Worm (Caenorhabditis elegans) whole organism, L4 larva: ENCODE measurements around the gene sup-18.
A peak's percentile ranks its signal among the peaks of the same experiment; 100 is the strongest.

Source experiments
- F10B5.3 ChIP-seq: sonication (generic microtip); optimal IDR thresholded peaks from 2 replicates; lab custom pipeline; 2016; ENCODE audit warnings: mild to moderate bottlenecking, missing genetic modification characterization, missing compliant biosample characterization
- F44E2.7 ChIP-seq: fragments of 200-800 bp; sonication (Bioruptor generic); IDR thresholded peaks from 2 replicates; pipeline ENCODE4 v2.1.2; 2022; ENCODE audit warnings: missing genetic modification characterization, missing compliant biosample characterization
- T20F7.1 ChIP-seq: fragments of 200-800 bp; sonication (Bioruptor generic); optimal IDR thresholded peaks from 2 replicates; lab custom pipeline; 2018; ENCODE audit warnings: mild to moderate bottlenecking, missing genetic modification characterization, missing compliant biosample characterization
- Y105C5A.15 ChIP-seq: fragments of 200-800 bp; sonication (Bioruptor generic); IDR thresholded peaks from 2 replicates; pipeline ENCODE4 v1.3.6; 2022; ENCODE audit warnings: missing genetic modification characterization, missing compliant biosample characterization
- Y48G9A.11 ChIP-seq: fragments of 200-800 bp; sonication (Bioruptor generic); IDR thresholded peaks from 2 replicates; pipeline ENCODE4 v1.3.6; 2022; ENCODE audit warnings: missing genetic modification reagents, missing genetic modification characterization, missing compliant biosample characterization
- ZK546.5 ChIP-seq, 2 experiments: sonication (generic microtip); optimal IDR thresholded peaks; 2 replicates each; lab custom pipeline; 2017; ENCODE audit warnings: missing biosample characterization in 2 of 2, missing genetic modification characterization in 2 of 2
- aha-1 ChIP-seq: fragments of 150-350 bp; peaks from one replicate; lab custom pipeline; 2014; ENCODE audit warnings: missing biosample characterization, missing genetic modification characterization
- ama-1 ChIP-seq: fragments of 150-350 bp; optimal IDR thresholded peaks from 2 replicates; lab custom pipeline; 2014; ENCODE audit warnings: inconsistent platforms, mixed read lengths
- arid-1 ChIP-seq: fragments of 200-800 bp; sonication (Bioruptor generic); conservative IDR thresholded peaks from 2 replicates; pipeline ENCODE4 v1.3.6; 2022; ENCODE audit warnings: missing genetic modification reagents, missing genetic modification characterization, missing compliant biosample characterization
- attf-4 ChIP-seq: sonication (generic microtip); optimal IDR thresholded peaks from 3 replicates; lab custom pipeline; 2017; ENCODE audit warnings: missing biosample characterization, missing genetic modification characterization
- ceh-28 ChIP-seq: fragments of 150-350 bp; optimal IDR thresholded peaks from 2 replicates; lab custom pipeline; 2014; ENCODE audit warnings: missing biosample characterization, missing genetic modification reagents, missing genetic modification characterization
- ceh-44 ChIP-seq: fragments of 200-800 bp; sonication (Bioruptor generic); IDR thresholded peaks from 2 replicates; pipeline ENCODE4 v1.3.6; 2022; ENCODE audit warnings: missing genetic modification reagents, missing genetic modification characterization, missing compliant biosample characterization
- ceh-62 ChIP-seq: sonication (generic microtip); optimal IDR thresholded peaks from 2 replicates; lab custom pipeline; 2017; ENCODE audit warnings: missing biosample characterization, missing genetic modification characterization
- cey-2 ChIP-seq: sonication (generic microtip); optimal IDR thresholded peaks from 3 replicates; lab custom pipeline; 2017; ENCODE audit warnings: missing genetic modification characterization, mild to moderate bottlenecking, missing compliant biosample characterization, antibody characterized with exemption, borderline replicate concordance; ENCODE audit not compliant: insufficient read depth
- daf-8 ChIP-seq: fragments of 200-800 bp; sonication (Bioruptor generic); IDR thresholded peaks from 2 replicates; pipeline ENCODE4 v1.3.6; 2022; ENCODE audit warnings: missing genetic modification characterization, missing compliant biosample characterization
- dve-1 ChIP-seq: sonication (generic microtip); optimal IDR thresholded peaks from 2 replicates; lab custom pipeline; 2017; ENCODE audit warnings: antibody characterized with exemption, mild to moderate bottlenecking, missing genetic modification characterization, missing compliant biosample characterization; ENCODE audit not compliant: insufficient read depth
- fos-1 ChIP-seq: fragments of 150-350 bp; optimal IDR thresholded peaks from 2 replicates; lab custom pipeline; 2014; ENCODE audit warnings: missing biosample characterization, missing genetic modification characterization
- hlh-11 ChIP-seq: fragments of 200-800 bp; sonication (Bioruptor generic); optimal IDR thresholded peaks from 2 replicates; lab custom pipeline; 2018; ENCODE audit warnings: mild to moderate bottlenecking, missing genetic modification characterization, missing compliant biosample characterization
- hlh-30 ChIP-seq: sonication (generic microtip); optimal IDR thresholded peaks from 2 replicates; lab custom pipeline; 2017; ENCODE audit warnings: antibody characterized with exemption, mild to moderate bottlenecking, missing genetic modification characterization, missing compliant biosample characterization; ENCODE audit not compliant: insufficient read depth
- lin-15B ChIP-seq: fragments of 150-350 bp; sonication (generic microtip); optimal IDR thresholded peaks from 3 replicates; lab custom pipeline; 2014; ENCODE audit warnings: missing biosample characterization, missing genetic modification characterization
- lin-38 ChIP-seq: fragments of 200-800 bp; sonication (Bioruptor generic); IDR thresholded peaks from 2 replicates; pipeline ENCODE4 v1.3.6; 2022; ENCODE audit warnings: missing genetic modification reagents, missing genetic modification characterization, missing compliant biosample characterization
- lir-3 ChIP-seq: sonication (generic microtip); optimal IDR thresholded peaks from 2 replicates; lab custom pipeline; 2016; ENCODE audit warnings: mild to moderate bottlenecking, missing genetic modification characterization, missing compliant biosample characterization
- lsy-2 ChIP-seq, 2 experiments: fragments of 150-350 bp in 1 of 2; sonication (generic microtip) in 1 of 2; optimal IDR thresholded peaks; 2 replicates each; lab custom pipeline; 2014 to 2017; ENCODE audit warnings: missing biosample characterization in 2 of 2, missing genetic modification characterization in 2 of 2
- mdl-1 ChIP-seq, 2 experiments: fragments of 150-350 bp in 1 of 2; sonication (generic microtip) in 1 of 2; optimal IDR thresholded peaks; 2 replicates each; lab custom pipeline; 2014 to 2017; ENCODE audit warnings: missing biosample characterization in 2 of 2, missing genetic modification characterization in 2 of 2
- mep-1 ChIP-seq: fragments of 150-350 bp; sonication (generic microtip); optimal IDR thresholded peaks from 3 replicates; lab custom pipeline; 2014; ENCODE audit warnings: missing biosample characterization, missing genetic modification characterization
- mes-2 ChIP-seq: sonication (generic microtip); optimal IDR thresholded peaks from 2 replicates; lab custom pipeline; 2016; ENCODE audit warnings: missing genotype, mild to moderate bottlenecking, missing genetic modification characterization, missing compliant biosample characterization; ENCODE audit not compliant: poor library complexity, severe bottlenecking
- mxl-2 ChIP-seq: fragments of 200-800 bp; sonication (Bioruptor generic); conservative IDR thresholded peaks from 2 replicates; pipeline ENCODE4 v1.3.6; 2022; ENCODE audit warnings: missing genetic modification reagents, missing genetic modification characterization, missing compliant biosample characterization
- nhr-102 ChIP-seq: sonication (generic microtip); optimal IDR thresholded peaks from 2 replicates; lab custom pipeline; 2016; ENCODE audit warnings: mild to moderate bottlenecking, missing genetic modification characterization, moderate library complexity, missing compliant biosample characterization
- nhr-28 ChIP-seq: fragments of 150-350 bp; optimal IDR thresholded peaks from 2 replicates; lab custom pipeline; 2014; ENCODE audit warnings: missing biosample characterization, missing genetic modification characterization
- nhr-41 ChIP-seq: fragments of 200-800 bp; sonication (Bioruptor generic); IDR thresholded peaks from 2 replicates; pipeline ENCODE4 v1.3.6; 2022; ENCODE audit warnings: missing genetic modification reagents, missing genetic modification characterization, missing compliant biosample characterization
- nhr-6 ChIP-seq: fragments of 150-350 bp; optimal IDR thresholded peaks from 2 replicates; lab custom pipeline; 2014; ENCODE audit warnings: missing biosample characterization, missing genetic modification characterization
- nhr-76 ChIP-seq: fragments of 150-350 bp; optimal IDR thresholded peaks from 2 replicates; lab custom pipeline; 2014; ENCODE audit warnings: missing biosample characterization, missing genetic modification characterization
- nhr-77 ChIP-seq: fragments of 150-350 bp; optimal IDR thresholded peaks from 2 replicates; lab custom pipeline; 2014; ENCODE audit warnings: missing biosample characterization, missing genetic modification characterization
- pha-4 ChIP-seq, 2 experiments: fragments of 150-350 bp in 1 of 2; fragments of 200-800 bp in 1 of 2; sonication (Bioruptor generic) in 1 of 2; IDR thresholded peaks in 1 of 2; optimal IDR thresholded peaks in 1 of 2; 2 replicates each; pipeline versions ENCODE4 v1.3.6 to Lab custom; 2014 to 2022; ENCODE audit warnings: missing genetic modification characterization in 2 of 2, missing genetic modification reagents in 2 of 2, missing biosample characterization in 1 of 2, missing compliant biosample characterization in 1 of 2
- php-3 ChIP-seq: fragments of 200-800 bp; sonication (Bioruptor generic); IDR thresholded peaks from 2 replicates; pipeline ENCODE4 v1.3.6; 2022; ENCODE audit warnings: missing genetic modification reagents, missing genetic modification characterization, missing compliant biosample characterization
- rbr-2 ChIP-seq: sonication (generic microtip); optimal IDR thresholded peaks from 2 replicates; lab custom pipeline; 2016; ENCODE audit warnings: missing genotype, missing genetic modification characterization, missing compliant biosample characterization
- sdz-12 ChIP-seq: fragments of 200-800 bp; sonication (Bioruptor generic); optimal IDR thresholded peaks from 2 replicates; lab custom pipeline; 2018; ENCODE audit warnings: mild to moderate bottlenecking, missing genetic modification characterization, missing compliant biosample characterization
- set-16 ChIP-seq: fragments of 200-800 bp; sonication (Bioruptor generic); IDR thresholded peaks from 2 replicates; pipeline ENCODE4 v1.3.6; 2022; ENCODE audit warnings: missing genetic modification reagents, missing genetic modification characterization, missing compliant biosample characterization
- skn-1 ChIP-seq: fragments of 150-350 bp; optimal IDR thresholded peaks from 2 replicates; lab custom pipeline; 2014; ENCODE audit warnings: missing biosample characterization, missing genetic modification characterization
- snpc-4 ChIP-seq: fragments of 150-350 bp; optimal IDR thresholded peaks from 2 replicates; lab custom pipeline; 2014; ENCODE audit warnings: missing biosample characterization, missing genetic modification characterization
- spr-1 ChIP-seq: sonication (generic microtip); optimal IDR thresholded peaks from 2 replicates; lab custom pipeline; 2016; ENCODE audit warnings: mild to moderate bottlenecking, missing genetic modification characterization, missing compliant biosample characterization
- unc-130 ChIP-seq: sonication (generic microtip); optimal IDR thresholded peaks from 2 replicates; lab custom pipeline; 2016; ENCODE audit warnings: missing genetic modification reagents, missing genetic modification characterization, missing compliant biosample characterization
- unc-62 ChIP-seq, 3 experiments: fragments of 150-350 bp in 1 of 3; sonication (generic microtip); optimal IDR thresholded peaks in 2 of 3; peaks in 1 of 3; 1 replicate in 1 of 3; 2 replicates in 2 of 3; lab custom pipeline; 2014 to 2017; ENCODE audit warnings: missing biosample characterization in 3 of 3, missing genetic modification characterization in 3 of 3, missing genetic modification reagents in 3 of 3, missing genotype in 1 of 3
- zag-1 ChIP-seq: fragments of 150-350 bp; optimal IDR thresholded peaks from 2 replicates; lab custom pipeline; 2014; ENCODE audit warnings: missing biosample characterization, missing genetic modification characterization
- zfp-2 ChIP-seq: sonication (generic microtip); optimal IDR thresholded peaks from 2 replicates; lab custom pipeline; 2016; ENCODE audit warnings: mild to moderate bottlenecking, missing genetic modification characterization, missing compliant biosample characterization
- zfp-3 ChIP-seq: fragments of 200-800 bp; sonication (Bioruptor generic); conservative IDR thresholded peaks from 2 replicates; pipeline ENCODE4 v1.3.6; 2022; ENCODE audit warnings: missing genetic modification reagents, missing genetic modification characterization, missing compliant biosample characterization
- zip-2 ChIP-seq: fragments of 150-350 bp; optimal IDR thresholded peaks from 2 replicates; lab custom pipeline; 2014; ENCODE audit warnings: missing biosample characterization, missing genetic modification characterization

sup-18 gene

DNA sequence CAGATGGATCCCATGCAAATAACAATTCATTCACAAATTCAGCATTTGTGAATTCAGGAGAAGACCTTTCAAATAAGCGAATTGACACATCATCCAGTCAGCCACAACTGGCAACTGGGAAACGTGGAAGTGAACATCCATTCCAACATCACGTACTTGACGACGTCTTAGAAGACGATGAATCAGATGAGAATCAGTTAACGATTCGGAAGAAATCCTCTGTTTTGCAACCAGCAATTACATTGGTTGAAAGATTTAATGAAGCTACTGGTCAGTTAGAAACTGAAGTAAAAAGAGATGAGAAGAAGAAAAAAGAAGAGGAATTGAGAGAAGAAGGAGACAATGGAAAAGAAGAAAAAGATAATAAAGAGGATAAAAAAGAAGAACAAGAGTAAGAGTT is 24.7 kb upstream of the sup-18 start:
- TF ChIP-seq lin-15B (tag; lab: Kevin White, UChicago): no peak
- TF ChIP-seq nhr-76 (tag; lab: Kevin White, UChicago): no peak
- TF ChIP-seq F10B5.3 (tag; lab: Kevin White, UChicago): no peak
- peak; percentile 43 for TF ChIP-seq aha-1 (tag; lab: Kevin White, UChicago)
- TF ChIP-seq nhr-102 (tag; lab: Kevin White, UChicago): no peak
- TF ChIP-seq set-16: no peak
- no peak for TF ChIP-seq nhr-6
- TF ChIP-seq nhr-41 (GFP tag; lab: Robert Waterston, UW): no peak
- TF ChIP-seq attf-4 (tag; lab: Kevin White, UChicago): no peak
- TF ChIP-seq ama-1: no peak
- TF ChIP-seq ZK546.5 (tag; optimal IDR thresholded peaks at IDR 0.05; lab: Kevin White, UChicago): no peak
- TF ChIP-seq unc-62 (GFP tag; optimal IDR thresholded peaks at IDR 0.05 in 1 of 2; lab: Kevin White, UChicago): peak in 1 of 2 experiments; percentile 91
- no peak for TF ChIP-seq unc-62 (tag; optimal IDR thresholded peaks at IDR 0.05; lab: Kevin White, UChicago)

DNA sequence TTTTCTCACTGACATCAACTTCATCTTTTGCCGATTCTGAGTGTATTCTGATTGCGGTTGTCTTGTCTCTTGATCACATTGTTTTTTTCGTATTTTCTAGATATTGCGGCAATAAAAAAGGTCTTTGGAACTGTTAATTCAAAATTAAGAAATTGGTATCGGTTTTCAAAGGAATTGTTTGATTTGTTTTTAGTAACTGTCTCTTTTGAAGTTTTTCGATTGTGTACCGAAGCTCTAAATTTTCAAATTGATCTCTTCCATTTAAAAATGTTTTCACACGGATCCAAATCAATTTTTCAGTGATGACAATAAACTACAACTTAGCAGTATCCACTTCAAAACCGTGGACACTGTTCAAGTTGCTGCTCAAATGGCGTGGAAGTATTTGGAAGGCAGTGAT is 22.0 kb upstream of the sup-18 start, which contains the start of gene best-24:
Gene best-24 (plus strand): TSS at position 301 of the 400 bp plus-strand sequence.
- TF ChIP-seq Y48G9A.11 (GFP tag; lab: Robert Waterston, UW) (no peak), lsy-2 (tag; optimal IDR thresholded peaks at IDR 0.05; lab: Kevin White, UChicago) (no peak), attf-4 (tag; lab: Kevin White, UChicago) (no peak), lir-3 (tag; lab: Kevin White, UChicago) (no peak), mxl-2 (GFP tag; lab: Robert Waterston, UW) (no peak), lin-38 (GFP tag; lab: Robert Waterston, UW) (no peak), nhr-102 (tag; lab: Kevin White, UChicago) (no peak), arid-1 (no peak), cey-2 (tag; lab: Kevin White, UChicago) (no peak), zag-1 (no peak), daf-8 (GFP tag; lab: Robert Waterston, UW) (no peak), Y105C5A.15 (GFP tag; lab: Robert Waterston, UW) (no peak), zfp-3 (GFP tag; lab: Robert Waterston, UW) (no peak), pha-4 (GFP tag; IDR thresholded peaks at IDR 0.05; lab: Robert Waterston, UW) (no peak), pha-4 (tag; optimal IDR thresholded peaks at IDR 0.05; lab: Kevin White, UChicago) (no peak), ceh-28 (no peak), snpc-4 (tag; lab: Kevin White, UChicago) (no peak)

DNA sequence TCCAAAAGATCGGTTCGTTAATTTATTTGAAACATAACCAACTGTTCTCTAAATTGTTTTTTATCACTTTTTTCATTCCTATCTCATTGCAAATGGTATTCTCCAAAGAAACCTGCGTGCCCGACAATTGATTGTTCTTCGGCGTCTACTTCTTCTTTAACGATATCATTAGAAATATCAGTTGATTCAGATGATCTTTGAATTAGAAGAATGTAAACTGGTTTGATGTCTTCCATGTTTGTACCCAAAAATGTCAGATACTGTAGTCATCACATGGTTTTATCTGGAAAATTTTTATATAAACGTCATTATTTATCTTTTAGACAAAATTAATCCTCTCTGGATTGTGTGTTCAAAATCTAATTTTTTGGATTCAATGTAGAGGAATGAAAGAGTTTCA is 19.0 kb upstream of the sup-18 start:
- TF ChIP-seq sdz-12: no peak
- TF ChIP-seq nhr-28 (tag; lab: Kevin White, UChicago): peak; percentile 81
- no peak for TF ChIP-seq spr-1
- TF ChIP-seq hlh-30 (tag; lab: Kevin White, UChicago): peak; percentile 33
- TF ChIP-seq attf-4 (tag; lab: Kevin White, UChicago): no peak
- TF ChIP-seq ceh-44: no peak
- peak in 1 of 2 experiments; percentile 59 for TF ChIP-seq lsy-2 (tag; optimal IDR thresholded peaks at IDR 0.05; lab: Kevin White, UChicago)
- peak; percentile 27 for TF ChIP-seq hlh-11 (tag; lab: Kevin White, UChicago)
- TF ChIP-seq unc-130 (GFP tag; lab: Kevin White, UChicago): no peak
- peak in 1 of 2 experiments; percentile 52 for TF ChIP-seq mdl-1 (tag; optimal IDR thresholded peaks at IDR 0.05; lab: Kevin White, UChicago)
- peak; percentile 5 for TF ChIP-seq cey-2 (tag; lab: Kevin White, UChicago)
- TF ChIP-seq set-16: no peak
- TF ChIP-seq skn-1 (tag; lab: Kevin White, UChicago): no peak
- TF ChIP-seq rbr-2 (tag; lab: Kevin White, UChicago): no peak
- no peak for TF ChIP-seq zip-2 (tag; lab: Kevin White, UChicago)
- TF ChIP-seq mes-2: no peak
- TF ChIP-seq nhr-77 (tag; lab: Kevin White, UChicago): no peak
- no peak for TF ChIP-seq fos-1 (tag; lab: Kevin White, UChicago)
- no peak for TF ChIP-seq pha-4 (GFP tag; IDR thresholded peaks at IDR 0.05; lab: Robert Waterston, UW)
- TF ChIP-seq pha-4 (tag; optimal IDR thresholded peaks at IDR 0.05; lab: Kevin White, UChicago): no peak
- TF ChIP-seq ceh-62 (tag; lab: Kevin White, UChicago): no peak
- no peak for TF ChIP-seq php-3 (GFP tag; lab: Robert Waterston, UW)
- no peak for TF ChIP-seq zfp-2 (tag; lab: Kevin White, UChicago)
- no peak for TF ChIP-seq F44E2.7
- peak; percentile 34 for TF ChIP-seq T20F7.1
- TF ChIP-seq mep-1: peak; percentile 26
- TF ChIP-seq dve-1 (tag; lab: Kevin White, UChicago): peak; percentile 44
